Worm (Caenorhabditis elegans): ENCODE results near the gene C31H1.1.

ce11 chrIV:5842905-5843304 is 45.7 kb downstream of the C31H1.1 start:
- TF ChIP-seq zip-8 (tag; optimal IDR thresholded peaks at IDR 0.05) (no peak), sptf-1 (tag; optimal IDR thresholded peaks at IDR 0.05) (no peak), ces-1 (GFP tag; optimal IDR thresholded peaks at IDR 0.05) (no peak), nhr-237 (tag; optimal IDR thresholded peaks at IDR 0.05) (no peak), nhr-76 (tag; optimal IDR thresholded peaks at IDR 0.05) (no peak), unc-62 (GFP tag; optimal IDR thresholded peaks at IDR 0.05) (no peak), lin-13 (tag; optimal IDR thresholded peaks at IDR 0.05) (no peak), sem-2 (GFP tag; optimal IDR thresholded peaks at IDR 0.05) (no peak), drap-1 (GFP tag; optimal IDR thresholded peaks at IDR 0.05) (no peak), ztf-11 (tag; optimal IDR thresholded peaks at IDR 0.05) (no peak), pha-4 (tag; optimal IDR thresholded peaks at IDR 0.05) (no peak), ham-2 (GFP tag; optimal IDR thresholded peaks at IDR 0.05) (no peak)
